Worm (Caenorhabditis elegans) whole organism, young adult: ENCODE results near the gene C56A3.5.

Source experiments
- B0035.1 ChIP-seq: sonication (generic microtip); optimal IDR thresholded peaks from 2 replicates; lab custom pipeline; 2016; ENCODE audit warnings: missing genetic modification characterization, mild to moderate bottlenecking, missing compliant biosample characterization, missing genotype, missing genetic modification reagents
- C06A6.2 ChIP-seq: fragments of 200-800 bp; sonication (Bioruptor generic); conservative IDR thresholded peaks from 2 replicates; pipeline ENCODE4 v1.3.6; 2022; ENCODE audit warnings: missing genetic modification characterization, missing compliant biosample characterization
- D2030.7 ChIP-seq: fragments of 200-800 bp; sonication (Bioruptor generic); IDR thresholded peaks from 2 replicates; pipeline ENCODE4 v1.3.6; 2022; ENCODE audit warnings: missing genetic modification reagents, missing genetic modification characterization, missing compliant biosample characterization
- F33H1.4 ChIP-seq: fragments of 200-800 bp; sonication (Bioruptor generic); IDR thresholded peaks from 2 replicates; pipeline ENCODE4 v1.3.6; 2022; ENCODE audit warnings: missing genetic modification reagents, missing genetic modification characterization, missing compliant biosample characterization
- F37B4.10 ChIP-seq: fragments of 200-800 bp; sonication (Bioruptor generic); IDR thresholded peaks from 2 replicates; pipeline ENCODE4 v1.3.6; 2022; ENCODE audit warnings: missing genetic modification characterization, missing compliant biosample characterization
- ZK185.1 ChIP-seq: sonication (generic microtip); optimal IDR thresholded peaks from 2 replicates; lab custom pipeline; 2016; ENCODE audit warnings: mild to moderate bottlenecking, missing genetic modification characterization, missing compliant biosample characterization; ENCODE audit not compliant: poor library complexity, severe bottlenecking
- athp-1 ChIP-seq: sonication (generic microtip); optimal IDR thresholded peaks from 2 replicates; lab custom pipeline; 2017; ENCODE audit warnings: mild to moderate bottlenecking, missing genetic modification characterization, missing compliant biosample characterization
- attf-3 ChIP-seq: fragments of 200-800 bp; sonication (Bioruptor generic); conservative IDR thresholded peaks from 2 replicates; pipeline ENCODE4 v1.3.6; 2022; ENCODE audit warnings: missing genetic modification reagents, missing genetic modification characterization, missing compliant biosample characterization
- attf-6 ChIP-seq: fragments of 200-800 bp; sonication (Bioruptor generic); IDR thresholded peaks from 2 replicates; pipeline ENCODE4 v1.3.6; 2022; ENCODE audit warnings: missing genetic modification reagents, missing genetic modification characterization, missing compliant biosample characterization
- bed-1 ChIP-seq: fragments of 200-800 bp; sonication (Bioruptor generic); IDR thresholded peaks from 2 replicates; pipeline ENCODE4 v1.3.6; 2022; ENCODE audit warnings: missing genetic modification reagents, missing genetic modification characterization, missing compliant biosample characterization
- ccch-3 ChIP-seq: fragments of 200-800 bp; sonication (Bioruptor generic); optimal IDR thresholded peaks from 2 replicates; lab custom pipeline; 2018; ENCODE audit warnings: mild to moderate bottlenecking, missing genetic modification characterization, missing compliant biosample characterization
- die-1 ChIP-seq: sonication (generic microtip); optimal IDR thresholded peaks from 2 replicates; lab custom pipeline; 2016; ENCODE audit warnings: missing genotype, mild to moderate bottlenecking, missing genetic modification characterization, missing compliant biosample characterization
- dox-1 ChIP-seq: fragments of 200-800 bp; sonication (Bioruptor generic); IDR thresholded peaks from 2 replicates; pipeline ENCODE4 v1.3.6; 2022; ENCODE audit warnings: missing genetic modification reagents, missing genetic modification characterization, missing compliant biosample characterization
- efl-1 ChIP-seq: fragments of 150-350 bp; optimal IDR thresholded peaks from 2 replicates; lab custom pipeline; 2014; ENCODE audit warnings: missing biosample characterization, missing genetic modification reagents, missing genetic modification characterization
- egl-18 ChIP-seq: fragments of 200-800 bp; sonication (Bioruptor generic); IDR thresholded peaks from 2 replicates; pipeline ENCODE4 v1.3.6; 2022; ENCODE audit warnings: missing genetic modification reagents, missing genetic modification characterization, missing compliant biosample characterization
- egl-44 ChIP-seq: fragments of 200-800 bp; sonication (Bioruptor generic); IDR thresholded peaks from 2 replicates; pipeline ENCODE4 v1.3.6; 2022; ENCODE audit warnings: missing genetic modification reagents, missing genetic modification characterization, missing compliant biosample characterization
- fkh-3 ChIP-seq: sonication (generic microtip); optimal IDR thresholded peaks from 2 replicates; lab custom pipeline; 2016; ENCODE audit warnings: mild to moderate bottlenecking, missing genetic modification characterization, missing compliant biosample characterization
- gei-17 ChIP-seq: fragments of 200-800 bp; sonication (Bioruptor generic); optimal IDR thresholded peaks from 2 replicates; lab custom pipeline; 2018; ENCODE audit warnings: mild to moderate bottlenecking, missing genetic modification characterization, missing compliant biosample characterization
- hmg-20 ChIP-seq: fragments of 200-800 bp; sonication (Bioruptor generic); IDR thresholded peaks from 2 replicates; pipeline ENCODE4 v1.3.6; 2022; ENCODE audit warnings: missing genetic modification reagents, missing genetic modification characterization, missing compliant biosample characterization
- let-526 ChIP-seq: fragments of 200-800 bp; sonication (Bioruptor generic); IDR thresholded peaks from 2 replicates; pipeline ENCODE4 v1.3.6; 2022; ENCODE audit warnings: missing genetic modification reagents, missing genetic modification characterization, missing compliant biosample characterization
- let-607 ChIP-seq, 2 experiments: fragments of 200-800 bp in 1 of 2; sonication (Bioruptor generic) in 1 of 2; sonication (generic microtip) in 1 of 2; optimal IDR thresholded peaks; 2 replicates each; lab custom pipeline; 2016 to 2018; ENCODE audit warnings: mild to moderate bottlenecking in 2 of 2, missing compliant biosample characterization in 2 of 2, missing genetic modification characterization in 2 of 2, moderate library complexity in 2 of 2, missing genotype in 1 of 2
- lin-40 ChIP-seq: sonication (generic microtip); optimal IDR thresholded peaks from 2 replicates; lab custom pipeline; 2016; ENCODE audit warnings: missing genetic modification characterization, mild to moderate bottlenecking, missing compliant biosample characterization, missing genotype, missing genetic modification reagents
- lir-1 ChIP-seq: fragments of 200-800 bp; sonication (Bioruptor generic); conservative IDR thresholded peaks from 2 replicates; pipeline ENCODE4 v1.3.6; 2022; ENCODE audit warnings: missing genetic modification reagents, missing genetic modification characterization, missing compliant biosample characterization
- lsy-27 ChIP-seq: sonication (generic microtip); optimal IDR thresholded peaks from 2 replicates; lab custom pipeline; 2017; ENCODE audit warnings: missing genetic modification characterization, mild to moderate bottlenecking, missing compliant biosample characterization, antibody characterized with exemption, missing genotype, borderline replicate concordance; ENCODE audit not compliant: insufficient read depth
- madf-3 ChIP-seq: fragments of 200-800 bp; sonication (Bioruptor generic); IDR thresholded peaks from 2 replicates; pipeline ENCODE4 v1.3.6; 2022; ENCODE audit warnings: missing genetic modification reagents, missing genetic modification characterization, missing compliant biosample characterization
- madf-6 ChIP-seq: fragments of 200-800 bp; sonication (Bioruptor generic); IDR thresholded peaks from 2 replicates; pipeline ENCODE4 v1.3.6; 2022; ENCODE audit warnings: missing genetic modification reagents, missing genetic modification characterization, missing compliant biosample characterization
- madf-8 ChIP-seq: fragments of 200-800 bp; sonication (Bioruptor generic); conservative IDR thresholded peaks from 2 replicates; pipeline ENCODE4 v1.3.6; 2022; ENCODE audit warnings: missing genetic modification reagents, missing genetic modification characterization, missing compliant biosample characterization
- mes-4 ChIP-seq: sonication (generic microtip); optimal IDR thresholded peaks from 2 replicates; lab custom pipeline; 2016; ENCODE audit warnings: missing genotype, missing genetic modification characterization, missing compliant biosample characterization
- nfya-2 ChIP-seq: fragments of 200-800 bp; sonication (Bioruptor generic); IDR thresholded peaks from 2 replicates; pipeline ENCODE4 v1.3.6; 2022; ENCODE audit warnings: missing genetic modification reagents, missing genetic modification characterization, missing compliant biosample characterization
- nhr-80 ChIP-seq: sonication (generic microtip); optimal IDR thresholded peaks from 2 replicates; lab custom pipeline; 2016; ENCODE audit warnings: missing genetic modification characterization, missing compliant biosample characterization
- rpc-1 ChIP-seq, 2 experiments: fragments of 150-350 bp in 1 of 2; sonication (generic microtip) in 1 of 2; optimal IDR thresholded peaks; 2 replicates each; lab custom pipeline; 2014 to 2018; ENCODE audit warnings: missing biosample characterization in 1 of 2, missing genetic modification characterization in 1 of 2, missing genetic modification reagents in 1 of 2, missing genotype in 1 of 2
- snpc-1.3 ChIP-seq: sonication (generic microtip); optimal IDR thresholded peaks from 2 replicates; lab custom pipeline; 2017; ENCODE audit warnings: missing genetic modification characterization, mild to moderate bottlenecking, missing compliant biosample characterization, antibody characterized with exemption, moderate library complexity, missing genotype, missing genetic modification reagents; ENCODE audit not compliant: insufficient read depth
- snpc-4 ChIP-seq, 5 experiments: fragments of 150-350 bp in 1 of 5; sonication (generic microtip) in 4 of 5; optimal IDR thresholded peaks; 2 replicates each; lab custom pipeline; 2014 to 2018; ENCODE audit warnings: missing genetic modification characterization in 5 of 5, missing biosample characterization in 3 of 5, antibody characterized with exemption in 2 of 5, mild to moderate bottlenecking in 2 of 5, missing compliant biosample characterization in 2 of 5, missing genotype in 2 of 5, moderate library complexity in 2 of 5, missing genetic modification reagents in 1 of 5
- tlf-1 ChIP-seq: fragments of 200-800 bp; sonication (Bioruptor generic); optimal IDR thresholded peaks from 2 replicates; lab custom pipeline; 2018; ENCODE audit warnings: mild to moderate bottlenecking, missing genetic modification characterization, missing compliant biosample characterization
- unc-130 ChIP-seq: sonication (generic microtip); optimal IDR thresholded peaks from 2 replicates; lab custom pipeline; 2016; ENCODE audit warnings: missing genetic modification reagents, missing genetic modification characterization, missing compliant biosample characterization
- ztf-22 ChIP-seq: fragments of 200-800 bp; sonication (Bioruptor generic); optimal IDR thresholded peaks from 2 replicates; lab custom pipeline; 2018; ENCODE audit warnings: mild to moderate bottlenecking, missing genetic modification characterization, moderate library complexity, missing compliant biosample characterization
- ztf-6 ChIP-seq: fragments of 200-800 bp; sonication (Bioruptor generic); IDR thresholded peaks from 2 replicates; pipeline ENCODE4 v1.3.6; 2022; ENCODE audit warnings: missing genetic modification reagents, missing genetic modification characterization, missing compliant biosample characterization

Gene C56A3.5

ce11 chrV:13515115-13515514, 36.7 kb upstream of the C56A3.5 start, which contains the start of gene semi-1:
Gene semi-1 (minus strand): TSS chrV:13515215.
- no peak for TF ChIP-seq madf-3 (GFP tag; lab: Robert Waterston, UW)
- TF ChIP-seq snpc-4 (GFP tag; optimal IDR thresholded peaks at IDR 0.05; lab: Kevin White, UChicago), result no peak
- no peak for TF ChIP-seq snpc-4 (tag; optimal IDR thresholded peaks at IDR 0.05; lab: Kevin White, UChicago)
- no peak for TF ChIP-seq unc-130 (GFP tag; lab: Kevin White, UChicago)
- no peak for TF ChIP-seq ztf-6 (GFP tag; lab: Robert Waterston, UW)
- TF ChIP-seq tlf-1 (GFP tag; lab: Kevin White, UChicago), result no peak
- TF ChIP-seq ccch-3 (GFP tag; lab: Kevin White, UChicago), result no peak
- no peak for TF ChIP-seq C06A6.2 (GFP tag; lab: Robert Waterston, UW)
- TF ChIP-seq mes-4 (tag; lab: Kevin White, UChicago), result no peak
- no peak for TF ChIP-seq D2030.7 (GFP tag; lab: Robert Waterston, UW)
- no peak for TF ChIP-seq die-1 (tag; lab: Kevin White, UChicago)
- no peak for TF ChIP-seq attf-6 (GFP tag; lab: Robert Waterston, UW)

- TF ChIP-seq F33H1.4 (GFP tag; lab: Robert Waterston, UW), result no peak
- no peak for TF ChIP-seq bed-1
- TF ChIP-seq hmg-20, result no peak
- no peak for TF ChIP-seq snpc-4 (GFP tag; optimal IDR thresholded peaks at IDR 0.05; lab: Kevin White, UChicago)
- TF ChIP-seq snpc-4 (tag; optimal IDR thresholded peaks at IDR 0.05; lab: Kevin White, UChicago), result no peak
- no peak for TF ChIP-seq madf-8 (GFP tag; lab: Robert Waterston, UW)
- no peak for TF ChIP-seq F37B4.10 (GFP tag; lab: Robert Waterston, UW)
- no peak for TF ChIP-seq dox-1 (GFP tag; lab: Robert Waterston, UW)
- TF ChIP-seq, all 124 proteins: peak for 0
These were observed 28.6 kb upstream of the C56A3.5 start, which contains the start of gene R11G10.3 for ce11 chrV:13523194-13523593. Gene R11G10.3 (plus strand): TSS chrV:13523494.

- TF ChIP-seq attf-3 (GFP tag; lab: Robert Waterston, UW), result peak; percentile 86
These were observed 24.5 kb upstream of the C56A3.5 start for ce11 chrV:13527236-13527635.

ce11 chrV:13529165-13529564, 22.6 kb upstream of the C56A3.5 start:
- no peak for TF ChIP-seq efl-1

- peak; percentile 67 for TF ChIP-seq nhr-80 (tag; lab: Kevin White, UChicago)
- no peak for TF ChIP-seq tlf-1 (GFP tag; lab: Kevin White, UChicago)
- no peak for TF ChIP-seq madf-6 (GFP tag; lab: Robert Waterston, UW)
These were observed 21.1 kb upstream of the C56A3.5 start, which contains the start of gene ttr-44 for ce11 chrV:13530698-13531097. Gene ttr-44 (minus strand): TSS chrV:13530744.

ce11 chrV:13532469-13532868, 19.3 kb upstream of the C56A3.5 start:
- no peak for TF ChIP-seq lsy-27 (tag; lab: Kevin White, UChicago)
- no peak for TF ChIP-seq let-526
- TF ChIP-seq rpc-1 (optimal IDR thresholded peaks at IDR 0.05; lab: Kevin White, UChicago), result no peak
- TF ChIP-seq rpc-1 (tag; optimal IDR thresholded peaks at IDR 0.05; lab: Kevin White, UChicago), result no peak
- no peak for TF ChIP-seq nfya-2 (GFP tag; lab: Robert Waterston, UW)
- TF ChIP-seq athp-1 (tag; lab: Kevin White, UChicago), result no peak
- no peak for TF ChIP-seq fkh-3
- no peak for TF ChIP-seq let-607 (tag; optimal IDR thresholded peaks at IDR 0.05; lab: Kevin White, UChicago)
- TF ChIP-seq B0035.1, result no peak
- TF ChIP-seq lir-1 (GFP tag; lab: Robert Waterston, UW), result no peak
- TF ChIP-seq ZK185.1, result no peak
- no peak for TF ChIP-seq gei-17
- no peak for TF ChIP-seq lin-40 (tag; lab: Kevin White, UChicago)
- TF ChIP-seq snpc-1.3 (tag; lab: Kevin White, UChicago), result no peak
- no peak for TF ChIP-seq ztf-22 (GFP tag; lab: Kevin White, UChicago)
- no peak for TF ChIP-seq egl-18 (GFP tag; lab: Robert Waterston, UW)
- no peak for TF ChIP-seq egl-44 (GFP tag; lab: Robert Waterston, UW)
